Fruit fly (Drosophila melanogaster): ENCODE data around the gene Syn1.

- TF ChIP-seq CG9139 (GFP tag; optimal IDR thresholded peaks at IDR 0.05) (no peak), CG8632 (GFP tag; optimal IDR thresholded peaks at IDR 0.05) (no peak), CG32006 (GFP tag; optimal IDR thresholded peaks at IDR 0.05) (no peak), Gug (GFP tag; IDR thresholded peaks at IDR 0.05) (no peak), CG16779 (tag; optimal IDR thresholded peaks at IDR 0.05) (no peak), acj6 (GFP tag; optimal IDR thresholded peaks at IDR 0.05) (no peak), CG10631 (GFP tag; optimal IDR thresholded peaks at IDR 0.05) (no peak), CG6854 (GFP tag; optimal IDR thresholded peaks at IDR 0.05) (no peak), Blimp-1 (GFP tag; optimal IDR thresholded peaks at IDR 0.05) (no peak), CG6276 (GFP tag; optimal IDR thresholded peaks at IDR 0.05) (no peak), Eip93F (GFP tag; optimal IDR thresholded peaks at IDR 0.05) (no peak), Eip78C (GFP tag) (no peak)
Observed at dm6 chr3L:21787883-21788282, 17.5 kb upstream of the Syn1 start.

Data from whole organism, prepupa.